Fruit fly (Drosophila melanogaster) whole organism, prepupa: ENCODE results near the gene alpha4GT2.

Source experiments
- CG32006 ChIP-seq: fragments of 200-800 bp; sonication (Bioruptor generic); optimal IDR thresholded peaks from 3 replicates; lab custom pipeline; 2017; ENCODE audit warnings: missing biosample characterization, mild to moderate bottlenecking, missing genetic modification characterization
- CG6276 ChIP-seq: fragments of 200-800 bp; sonication (Bioruptor generic); optimal IDR thresholded peaks from 2 replicates; lab custom pipeline; 2017; ENCODE audit warnings: missing biosample characterization, mild to moderate bottlenecking, missing genetic modification characterization
- Ets21C ChIP-seq: fragments of 200-800 bp; sonication (Bioruptor generic); optimal IDR thresholded peaks from 3 replicates; lab custom pipeline; 2016; ENCODE audit warnings: missing biosample characterization, missing genetic modification characterization
- Lpt ChIP-seq: fragments of 200-800 bp; sonication (Bioruptor generic); optimal IDR thresholded peaks from 3 replicates; lab custom pipeline; 2016; ENCODE audit warnings: missing biosample characterization, missing genetic modification characterization
- Sox102F ChIP-seq: fragments of 200-800 bp; sonication (Bioruptor generic); optimal IDR thresholded peaks from 2 replicates; lab custom pipeline; 2016; ENCODE audit warnings: missing biosample characterization, mild to moderate bottlenecking, missing genetic modification characterization
- achi ChIP-seq: fragments of 200-800 bp; sonication (Bioruptor generic); optimal IDR thresholded peaks from 3 replicates; lab custom pipeline; 2016; ENCODE audit warnings: missing biosample characterization, missing genetic modification characterization
- dac ChIP-seq: fragments of 200-800 bp; sonication (Bioruptor generic); optimal IDR thresholded peaks from 2 replicates; lab custom pipeline; 2017; ENCODE audit warnings: missing biosample characterization, mild to moderate bottlenecking, missing genetic modification characterization
- svp ChIP-seq: fragments of 200-800 bp; sonication (Bioruptor generic); peaks from one replicate; lab custom pipeline; 2016; ENCODE audit warnings: missing biosample characterization, missing genetic modification characterization

DNA sequence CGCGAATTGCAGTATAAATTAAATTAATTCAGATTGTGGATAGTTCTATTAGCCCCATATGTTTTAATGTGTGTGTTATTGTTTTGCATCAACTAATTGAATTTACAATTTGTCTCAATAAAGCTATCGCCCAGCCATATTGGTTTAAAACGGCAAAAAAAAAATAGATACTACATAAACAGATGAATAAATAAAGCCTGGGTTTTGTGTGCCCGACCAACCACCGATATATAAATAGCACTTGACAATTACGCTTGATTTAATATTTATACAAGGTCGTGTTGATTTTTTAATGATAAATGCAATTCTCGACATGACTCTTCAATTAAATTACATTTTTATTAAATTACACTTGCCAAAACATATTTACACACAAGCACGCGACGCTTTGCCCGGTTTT is 38.4 kb downstream of the alpha4GT2 start:
- TF ChIP-seq svp (GFP tag; lab: Kevin White, UChicago): no peak
- no peak for TF ChIP-seq CG6276
- TF ChIP-seq Ets21C (GFP tag; lab: Kevin White, UChicago): no peak
- TF ChIP-seq achi (GFP tag; lab: Kevin White, UChicago): no peak
- TF ChIP-seq Lpt (GFP tag; lab: Kevin White, UChicago): no peak
- no peak for TF ChIP-seq CG32006
- TF ChIP-seq dac: no peak
- no peak for TF ChIP-seq Sox102F (GFP tag; lab: Kevin White, UChicago)
